Fruit fly (Drosophila melanogaster): ENCODE results near the gene Prp40.

Prp40 gene

dm6 chr2L:3058772-3059623 lies 36.0 kb downstream of the Prp40 start (continued):
- TF ChIP-seq CG8944 (GFP tag; optimal IDR thresholded peaks at IDR 0.05) (peak; percentile 8), psq (GFP tag; optimal IDR thresholded peaks at IDR 0.05) (no peak), eyg (GFP tag; optimal IDR thresholded peaks at IDR 0.05) (peak; percentile 43), Atf3 (GFP tag; optimal IDR thresholded peaks at IDR 0.05) (no peak), ci (GFP tag; IDR thresholded peaks at IDR 0.05) (0 out of 3 replicates have a peak, but pooled peaks have one; percentile 23), ato (GFP tag; IDR thresholded peaks at IDR 0.05; ENCODE audit: partially characterized antibody) (no peak), CG17912 (GFP tag; optimal IDR thresholded peaks at IDR 0.05) (no peak), cg (GFP tag; optimal IDR thresholded peaks at IDR 0.05) (no peak), CTCF (GFP tag; optimal IDR thresholded peaks at IDR 0.05) (no peak), Taf1 (GFP tag; IDR thresholded peaks at IDR 0.05) (peak; percentile 50), CG10959 (GFP tag; IDR thresholded peaks at IDR 0.05) (no peak), Kr (GFP tag; optimal IDR thresholded peaks at IDR 0.05) (no peak), Rfx (GFP tag; IDR thresholded peaks at IDR 0.05) (peak; percentile 80), cato (GFP tag; optimal IDR thresholded peaks at IDR 0.05; ENCODE audit: borderline replicate concordance) (no peak), CG18011 (GFP tag; optimal IDR thresholded peaks at IDR 0.05) (no peak), trem (tag; optimal IDR thresholded peaks at IDR 0.05) (no peak), row (GFP tag; IDR thresholded peaks at IDR 0.05) (peak; percentile 65), ara (GFP tag; IDR thresholded peaks at IDR 0.05) (0 out of 2 replicates have a peak, but pooled peaks have one; percentile 9), CG11398 (GFP tag; optimal IDR thresholded peaks at IDR 0.05) (no peak), Hr78 (GFP tag; optimal IDR thresholded peaks at IDR 0.05) (no peak), Optix (GFP tag; IDR thresholded peaks at IDR 0.05) (no peak), CHES-1-like (GFP tag; optimal IDR thresholded peaks at IDR 0.05) (peak; percentile 52), Camta (GFP tag; optimal IDR thresholded peaks at IDR 0.05) (peak; percentile 22), NFAT (GFP tag; IDR thresholded peaks at IDR 0.05) (no peak), CG2889 (GFP tag; IDR thresholded peaks at IDR 0.05) (no peak), shn (GFP tag; optimal IDR thresholded peaks at IDR 0.05) (no peak), CG7839 (tag; optimal IDR thresholded peaks at IDR 0.05) (no peak), Hmx (GFP tag; optimal IDR thresholded peaks at IDR 0.05) (no peak), slou (GFP tag; optimal IDR thresholded peaks at IDR 0.05) (no peak), pros (GFP tag; optimal IDR thresholded peaks at IDR 0.05) (no peak), Bdp1 (GFP tag; optimal IDR thresholded peaks at IDR 0.05) (no peak), CG13624 (GFP tag; optimal IDR thresholded peaks at IDR 0.05) (no peak), CG10209 (GFP tag; optimal IDR thresholded peaks at IDR 0.05) (peak; percentile 21), inv (GFP tag; IDR thresholded peaks at IDR 0.05; ENCODE audit: partially characterized antibody) (no peak), CG6765 (GFP tag; optimal IDR thresholded peaks at IDR 0.05) (no peak), CG14014 (GFP tag; IDR thresholded peaks at IDR 0.05) (no peak), az2 (GFP tag; optimal IDR thresholded peaks at IDR 0.05) (no peak), HmgZ (tag; optimal IDR thresholded peaks at IDR 0.05) (peak; percentile 14), pita (GFP tag; optimal IDR thresholded peaks at IDR 0.05) (no peak), scrt (GFP tag; optimal IDR thresholded peaks at IDR 0.05) (no peak), CG31441 (GFP tag; IDR thresholded peaks at IDR 0.05) (no peak), Antp (GFP tag; optimal IDR thresholded peaks at IDR 0.05) (peak; percentile 18), CG7745 (tag; optimal IDR thresholded peaks at IDR 0.05) (no peak), jigr1 (GFP tag; IDR thresholded peaks at IDR 0.05) (no peak), nmo (GFP tag; optimal IDR thresholded peaks at IDR 0.05) (no peak), CG3995 (GFP tag; optimal IDR thresholded peaks at IDR 0.05) (no peak), Ssrp (tag; optimal IDR thresholded peaks at IDR 0.05) (no peak), run (tag; optimal IDR thresholded peaks at IDR 0.05) (no peak), CG3838 (GFP tag; optimal IDR thresholded peaks at IDR 0.05) (no peak), CG7372 (GFP tag; IDR thresholded peaks at IDR 0.05) (no peak), Max (GFP tag; optimal IDR thresholded peaks at IDR 0.05) (no peak)
